Fruit fly (Drosophila melanogaster): ENCODE results near the gene Ork1.

Gene Ork1

dm6 chrX:10832369-10832768 is 58.7 kb downstream of the Ork1 start (continued):
- TF ChIP-seq bsh (GFP tag; optimal IDR thresholded peaks at IDR 0.05) (peak in 1 of 2 experiments; percentile 56), Hey (tag; optimal IDR thresholded peaks at IDR 0.05) (no peak), CG9876 (GFP tag; optimal IDR thresholded peaks at IDR 0.05) (peak; percentile 62), BEAF-32 (GFP tag; optimal IDR thresholded peaks at IDR 0.05) (no peak), disco-r (GFP tag; optimal IDR thresholded peaks at IDR 0.05) (no peak), ro (GFP tag; IDR thresholded peaks at IDR 0.05) (no peak), CG6813 (GFP tag; optimal IDR thresholded peaks at IDR 0.05) (peak; percentile 25), CG5180 (GFP tag; optimal IDR thresholded peaks at IDR 0.05) (no peak), CG13775 (GFP tag; optimal IDR thresholded peaks at IDR 0.05) (peak; percentile 20), bigmax (GFP tag; optimal IDR thresholded peaks at IDR 0.05) (no peak), dysf (GFP tag; IDR thresholded peaks at IDR 0.05) (peak; percentile 68; the same call in 2 of the 3 replicates), Aef1 (GFP tag; IDR thresholded peaks at IDR 0.05) (peak; percentile 36; the same call in 1 of the 3 replicates), Dref (GFP tag; IDR thresholded peaks at IDR 0.05) (no peak), Rx (GFP tag; IDR thresholded peaks at IDR 0.05) (peak; percentile 41; the same call in 1 of the 2 replicates), CG10431 (GFP tag; optimal IDR thresholded peaks at IDR 0.05) (peak; percentile 10), kah (GFP tag; optimal IDR thresholded peaks at IDR 0.05) (no peak), slbo (GFP tag; IDR thresholded peaks at IDR 0.05) (peak; percentile 77), vvl (GFP tag; IDR thresholded peaks at IDR 0.05) (peak; percentile 75; the same call in 1 of the 2 replicates), CG10462 (GFP tag; optimal IDR thresholded peaks at IDR 0.05) (peak; percentile 22), dati (GFP tag; IDR thresholded peaks at IDR 0.05) (0 out of 2 replicates have a peak, but pooled peaks have one; percentile 6), CG15269 (tag; optimal IDR thresholded peaks at IDR 0.05) (peak; percentile 61), mld (GFP tag; IDR thresholded peaks at IDR 0.05; ENCODE audit: partially characterized antibody) (no peak), sr (GFP tag; IDR thresholded peaks at IDR 0.05) (0 out of 3 replicates have a peak, but pooled peaks have one; percentile 8), CG18262 (tag; optimal IDR thresholded peaks at IDR 0.05) (peak; percentile 54), ci (GFP tag; IDR thresholded peaks at IDR 0.05) (peak; percentile 77), CG17612 (GFP tag; IDR thresholded peaks at IDR 0.05) (no peak), CG1024 (GFP tag; IDR thresholded peaks at IDR 0.05) (peak; percentile 65), HHEX (GFP tag; optimal IDR thresholded peaks at IDR 0.05) (peak; percentile 53), CG6254 (GFP tag; optimal IDR thresholded peaks at IDR 0.05) (no peak), Dip2 (GFP tag; IDR thresholded peaks at IDR 0.05) (no peak), insv (GFP tag; optimal IDR thresholded peaks at IDR 0.05) (peak in 1 of 2 experiments; percentile 56), Xrp1 (GFP tag; IDR thresholded peaks at IDR 0.05) (no peak), CG11723 (GFP tag; optimal IDR thresholded peaks at IDR 0.05) (no peak), CG8944 (GFP tag; optimal IDR thresholded peaks at IDR 0.05) (peak; percentile 54), Camta (GFP tag; optimal IDR thresholded peaks at IDR 0.05) (peak; percentile 17), CoRest (tag; optimal IDR thresholded peaks at IDR 0.05) (peak; percentile 66), knrl (GFP tag; IDR thresholded peaks at IDR 0.05; ENCODE audit: partially characterized antibody) (peak; percentile 38; the same call in 1 of the 3 replicates), Usf (GFP tag; optimal IDR thresholded peaks at IDR 0.05) (peak; percentile 20), p53 (GFP tag; optimal IDR thresholded peaks at IDR 0.05) (peak; percentile 32), Dad (GFP tag; optimal IDR thresholded peaks at IDR 0.05) (peak; percentile 25), BtbVII (GFP tag; optimal IDR thresholded peaks at IDR 0.05) (peak; percentile 22), Poxn (GFP tag; IDR thresholded peaks at IDR 0.05) (no peak), stwl (tag; optimal IDR thresholded peaks at IDR 0.05) (peak; percentile 70), zfh2 (GFP tag; optimal IDR thresholded peaks at IDR 0.05) (peak; percentile 14), gce (GFP tag; IDR thresholded peaks at IDR 0.05) (no peak), CG5245 (GFP tag; optimal IDR thresholded peaks at IDR 0.05) (peak; percentile 81), run (tag; optimal IDR thresholded peaks at IDR 0.05) (no peak), kay (GFP tag; optimal IDR thresholded peaks at IDR 0.05) (peak; percentile 58), abd-A (tag; optimal IDR thresholded peaks at IDR 0.05) (no peak), CG2712 (tag; optimal IDR thresholded peaks at IDR 0.05) (peak; percentile 63), pb (GFP tag; optimal IDR thresholded peaks at IDR 0.05) (peak; percentile 18)

All from whole organism, embryonic.